Worm (Caenorhabditis elegans) whole organism, L4/young adult: ENCODE measurements around the gene oac-41.

Experiments used
- W03F9.2 ChIP-seq: fragments of 150-350 bp; optimal IDR thresholded peaks from 2 replicates; lab custom pipeline; 2014; ENCODE audit warnings: missing biosample characterization, missing genetic modification characterization
- dao-5 ChIP-seq: sonication (generic microtip); optimal IDR thresholded peaks from 2 replicates; lab custom pipeline; 2016; ENCODE audit warnings: missing genotype, missing genetic modification characterization, moderate library complexity, missing compliant biosample characterization
- him-1 ChIP-seq: sonication (generic microtip); optimal IDR thresholded peaks from 2 replicates; lab custom pipeline; 2016; ENCODE audit warnings: missing genotype, missing genetic modification reagents, missing genetic modification characterization, missing compliant biosample characterization

DNA sequence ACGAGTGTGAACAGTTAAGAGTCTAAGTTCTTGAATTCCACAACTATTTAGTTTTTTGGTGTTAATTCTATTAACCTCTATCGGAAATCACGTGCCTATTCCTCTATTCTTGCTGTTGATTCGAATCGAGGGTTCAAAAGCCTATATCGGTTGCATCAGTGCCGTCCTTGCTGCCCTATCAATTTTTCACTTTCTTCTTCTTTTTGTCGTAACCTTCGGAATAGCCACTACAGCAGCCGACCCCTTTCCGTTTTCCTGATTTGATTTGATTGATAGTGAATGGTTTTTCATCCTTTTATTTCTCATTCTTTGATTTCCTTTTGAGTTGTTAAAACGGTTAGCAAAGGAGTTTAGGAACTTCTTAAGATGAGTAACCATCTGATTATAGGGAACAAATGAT, 27.7 kb downstream of the oac-41 start:
- TF ChIP-seq him-1 (no peak), W03F9.2 (tag; lab: Kevin White, UChicago) (no peak), dao-5 (tag; lab: Kevin White, UChicago) (no peak)
